Worm (Caenorhabditis elegans): Measurements from ENCODE around the gene C45B11.8.

C45B11.8 gene

DNA sequence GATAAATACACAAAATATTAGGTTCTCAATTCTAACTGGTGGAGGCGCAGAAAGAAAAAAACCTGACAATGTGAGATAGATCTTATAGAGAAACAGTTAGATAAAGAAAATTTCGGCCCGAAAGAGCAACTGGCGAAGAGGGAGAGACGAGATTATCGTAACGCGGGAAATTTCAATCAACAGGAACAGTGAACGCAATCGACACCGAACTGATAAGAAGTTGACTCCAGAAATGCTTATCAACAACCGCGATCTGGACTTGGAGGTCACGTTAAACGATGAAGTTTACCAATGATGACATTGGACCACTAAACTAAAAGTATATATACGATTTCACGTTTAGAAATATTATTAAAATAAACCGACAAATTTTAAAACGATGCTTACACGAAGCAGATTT, 35.8 kb downstream of the C45B11.8 start (continued):
- TF ChIP-seq sptf-1 (tag; optimal IDR thresholded peaks at IDR 0.05) (no peak), pag-3 (tag; optimal IDR thresholded peaks at IDR 0.05; ENCODE audit: borderline replicate concordance, insufficient read depth) (no peak), sup-37 (GFP tag; optimal IDR thresholded peaks at IDR 0.05) (no peak), mdl-1 (tag; optimal IDR thresholded peaks at IDR 0.05) (no peak), ztf-11 (tag; optimal IDR thresholded peaks at IDR 0.05) (no peak), lin-14 (GFP tag; optimal IDR thresholded peaks at IDR 0.05) (peak; percentile 12), dpl-1 (GFP tag; optimal IDR thresholded peaks at IDR 0.05) (peak in 1 of 3 experiments; percentile 3), ces-1 (GFP tag; optimal IDR thresholded peaks at IDR 0.05) (no peak), unc-86 (tag; optimal IDR thresholded peaks at IDR 0.05) (no peak), nhr-71 (tag; optimal IDR thresholded peaks at IDR 0.05) (peak; percentile 49), lin-15B (tag; optimal IDR thresholded peaks at IDR 0.05) (no peak), zip-4 (GFP tag; optimal IDR thresholded peaks at IDR 0.05) (no peak), mab-9 (GFP tag; IDR thresholded peaks at IDR 0.05) (no peak), nhr-85 (tag) (peak; percentile 44), nhr-20 (tag; optimal IDR thresholded peaks at IDR 0.05) (peak; percentile 34), nhr-77 (tag; optimal IDR thresholded peaks at IDR 0.05) (no peak), nhr-12 (tag; optimal IDR thresholded peaks at IDR 0.05) (no peak), blmp-1 (tag; optimal IDR thresholded peaks at IDR 0.05) (no peak), lsy-2 (tag; optimal IDR thresholded peaks at IDR 0.05) (peak in 1 of 2 experiments; percentile 18), unc-98 (GFP tag; IDR thresholded peaks at IDR 0.05) (no peak), ztf-4 (tag; optimal IDR thresholded peaks at IDR 0.05) (no peak), grh-1 (GFP tag; IDR thresholded peaks at IDR 0.05) (no peak), egl-27 (tag; optimal IDR thresholded peaks at IDR 0.05) (no peak), egl-13 (tag; optimal IDR thresholded peaks at IDR 0.05) (no peak), ceh-8 (GFP tag; optimal IDR thresholded peaks at IDR 0.05) (no peak), snpc-4 (tag; optimal IDR thresholded peaks at IDR 0.05) (no peak), Y116A8C.19 (tag; optimal IDR thresholded peaks at IDR 0.05; ENCODE audit: borderline replicate concordance) (no peak), ama-1 (optimal IDR thresholded peaks at IDR 0.05) (peak; percentile 85), hpl-2 (GFP tag; optimal IDR thresholded peaks at IDR 0.05) (no peak), lin-35 (GFP tag; optimal IDR thresholded peaks at IDR 0.05) (no peak), ets-5 (GFP tag; IDR thresholded peaks at IDR 0.05) (no peak), elt-3 (tag; optimal IDR thresholded peaks at IDR 0.05) (peak in 1 of 6 experiments; percentile 21), skn-1 (tag; optimal IDR thresholded peaks at IDR 0.05) (no peak), xbp-1 (tag; optimal IDR thresholded peaks at IDR 0.05) (no peak), ceh-88 (GFP tag; IDR thresholded peaks at IDR 0.05) (no peak), tbx-2 (tag; optimal IDR thresholded peaks at IDR 0.05) (no peak), irx-1 (tag; optimal IDR thresholded peaks at IDR 0.05) (no peak), lin-13 (GFP tag; optimal IDR thresholded peaks at IDR 0.05) (peak; percentile 37), C16A3.4 (tag; optimal IDR thresholded peaks at IDR 0.05) (no peak), alr-1 (tag; optimal IDR thresholded peaks at IDR 0.05; ENCODE audit: borderline replicate concordance) (no peak), nhr-237 (tag; optimal IDR thresholded peaks at IDR 0.05) (no peak), fkh-10 (GFP tag; optimal IDR thresholded peaks at IDR 0.05) (no peak), nhr-11 (tag; optimal IDR thresholded peaks at IDR 0.05) (no peak), efl-1 (optimal IDR thresholded peaks at IDR 0.05) (no peak), efl-1 (GFP tag; optimal IDR thresholded peaks at IDR 0.05 in 1 of 2) (peak in 1 of 2 experiments; percentile 76), isw-1 (GFP tag; IDR thresholded peaks at IDR 0.05) (no peak), sox-4 (tag; optimal IDR thresholded peaks at IDR 0.05) (no peak), zag-1 (tag; optimal IDR thresholded peaks at IDR 0.05) (no peak), ceh-63 (GFP tag; optimal IDR thresholded peaks at IDR 0.05) (no peak), tlp-1 (tag; optimal IDR thresholded peaks at IDR 0.05) (no peak), pax-3 (tag; optimal IDR thresholded peaks at IDR 0.05) (no peak), fkh-8 (tag; optimal IDR thresholded peaks at IDR 0.05) (no peak), ceh-82 (tag; optimal IDR thresholded peaks at IDR 0.05) (no peak), nhr-76 (tag; optimal IDR thresholded peaks at IDR 0.05) (no peak)

All from whole organism, L1 larva.